Fruit fly (Drosophila melanogaster) whole organism, embryonic: ENCODE results near the gene vsg.

Experiments used
- Bgb ChIP-seq: fragments of 200-800 bp; sonication (Bioruptor generic); IDR thresholded peaks from 2 replicates; pipeline ENCODE4 v1.3.6; 2022; ENCODE audit warnings: missing biosample characterization, missing genetic modification characterization; ENCODE audit not compliant: partially characterized antibody
- CG10274 ChIP-seq: fragments of 200-800 bp; sonication (Bioruptor generic); optimal IDR thresholded peaks from 3 replicates; lab custom pipeline; 2017; ENCODE audit warnings: missing biosample characterization, mild to moderate bottlenecking, missing genetic modification characterization
- CG10431 ChIP-seq: fragments of 200-800 bp; sonication (Bioruptor generic); optimal IDR thresholded peaks from 3 replicates; lab custom pipeline; 2018; ENCODE audit warnings: missing biosample characterization, mild to moderate bottlenecking, missing genetic modification characterization
- CG12744 ChIP-seq: fragments of 200-800 bp; sonication (Bioruptor generic); optimal IDR thresholded peaks from 2 replicates; lab custom pipeline; 2016; ENCODE audit warnings: missing biosample characterization, missing genetic modification characterization
- CG13424 ChIP-seq: fragments of 200-800 bp; sonication (Bioruptor generic); optimal IDR thresholded peaks from 2 replicates; lab custom pipeline; 2019; ENCODE audit warnings: missing biosample characterization, mild to moderate bottlenecking, missing genetic modification characterization, moderate library complexity
- CG13894 ChIP-seq: fragments of 200-800 bp; sonication (Bioruptor generic); optimal IDR thresholded peaks from 3 replicates; lab custom pipeline; 2018; ENCODE audit warnings: missing biosample characterization, mild to moderate bottlenecking, missing genetic modification characterization, moderate library complexity
- CG17361 ChIP-seq: fragments of 200-800 bp; sonication (Bioruptor generic); IDR thresholded peaks from 3 replicates; pipeline ENCODE4 v1.3.6; 2022; ENCODE audit warnings: missing biosample characterization, missing genetic modification characterization
- CG18599 ChIP-seq: fragments of 200-800 bp; sonication (Bioruptor generic); optimal IDR thresholded peaks from 3 replicates; lab custom pipeline; 2017; ENCODE audit warnings: missing biosample characterization, missing genetic modification characterization, mild to moderate bottlenecking, moderate library complexity, missing genetic modification reagents
- CG2199 ChIP-seq: fragments of 200-800 bp; sonication (Bioruptor generic); IDR thresholded peaks from 3 replicates; pipeline ENCODE4 v1.3.6; 2022; ENCODE audit warnings: missing biosample characterization, missing genetic modification characterization
- CG30403 ChIP-seq: fragments of 200-800 bp; sonication (Bioruptor generic); optimal IDR thresholded peaks from 3 replicates; lab custom pipeline; 2016; ENCODE audit warnings: missing biosample characterization, missing genetic modification characterization
- CG33557 ChIP-seq: fragments of 200-800 bp; sonication (Bioruptor generic); optimal IDR thresholded peaks from 2 replicates; lab custom pipeline; 2019; ENCODE audit warnings: missing biosample characterization, mild to moderate bottlenecking, missing genetic modification characterization, moderate library complexity
- CG3407 ChIP-seq: fragments of 200-800 bp; sonication (Bioruptor generic); optimal IDR thresholded peaks from 2 replicates; lab custom pipeline; 2018; ENCODE audit warnings: missing biosample characterization, mild to moderate bottlenecking, missing genetic modification characterization
- CG34376 ChIP-seq: fragments of 200-800 bp; sonication (Bioruptor generic); optimal IDR thresholded peaks from 2 replicates; lab custom pipeline; 2018; ENCODE audit warnings: missing biosample characterization, mild to moderate bottlenecking, missing genetic modification characterization
- CG43689 ChIP-seq: fragments of 200-800 bp; sonication (Bioruptor generic); IDR thresholded peaks from 2 replicates; pipeline ENCODE4 v1.3.6; 2022; ENCODE audit warnings: missing biosample characterization, missing genetic modification characterization
- CG4854 ChIP-seq: fragments of 200-800 bp; sonication (Bioruptor generic); optimal IDR thresholded peaks from 2 replicates; lab custom pipeline; 2016; ENCODE audit warnings: missing biosample characterization, missing genetic modification characterization, inconsistent platforms
- CG6791 ChIP-seq: fragments of 200-800 bp; sonication (Bioruptor generic); IDR thresholded peaks from 3 replicates; pipeline ENCODE4 v1.3.6; 2022; ENCODE audit warnings: missing biosample characterization, missing genetic modification characterization; ENCODE audit not compliant: partially characterized antibody
- CG8290 ChIP-seq, 3 experiments: fragments of 200-800 bp; sonication (Bioruptor generic); optimal IDR thresholded peaks; 2 replicates each; lab custom pipeline; 2016 to 2019; ENCODE audit warnings: missing biosample characterization in 3 of 3, missing genetic modification characterization in 3 of 3, mild to moderate bottlenecking in 2 of 3, moderate library complexity in 1 of 3
- CG9817 ChIP-seq: fragments of 200-800 bp; sonication (Bioruptor generic); optimal IDR thresholded peaks from 2 replicates; lab custom pipeline; 2018; ENCODE audit warnings: missing biosample characterization, mild to moderate bottlenecking, missing genetic modification characterization, moderate library complexity
- Doc3 ChIP-seq: fragments of 200-800 bp; sonication (Bioruptor generic); IDR thresholded peaks from 3 replicates; pipeline ENCODE4 v1.3.6; 2022; ENCODE audit warnings: missing biosample characterization, missing genetic modification characterization; ENCODE audit not compliant: partially characterized antibody
- Hand ChIP-seq: fragments of 200-800 bp; sonication (Bioruptor generic); optimal IDR thresholded peaks from 2 replicates; lab custom pipeline; 2017; ENCODE audit warnings: mild to moderate bottlenecking, missing biosample characterization, missing genetic modification reagents, missing genetic modification characterization
- Hey ChIP-seq: fragments of 200-800 bp; sonication (Bioruptor generic); optimal IDR thresholded peaks from 3 replicates; lab custom pipeline; 2018; ENCODE audit warnings: missing biosample characterization, mild to moderate bottlenecking, missing genetic modification characterization
- Jarid2 ChIP-seq: fragments of 200-800 bp; sonication (Bioruptor generic); optimal IDR thresholded peaks from 3 replicates; lab custom pipeline; 2017; ENCODE audit warnings: mild to moderate bottlenecking, missing biosample characterization, missing genetic modification reagents, missing genetic modification characterization
- Mrtf ChIP-seq: fragments of 200-800 bp; sonication (Bioruptor generic); IDR thresholded peaks from 3 replicates; pipeline ENCODE4 v1.3.6; 2022; ENCODE audit warnings: missing biosample characterization, missing genetic modification characterization
- Myb ChIP-seq: fragments of 200-800 bp; sonication (Bioruptor generic); optimal IDR thresholded peaks from 2 replicates; lab custom pipeline; 2016; ENCODE audit warnings: missing biosample characterization, missing genetic modification characterization
- Oli ChIP-seq: fragments of 200-800 bp; sonication (Bioruptor generic); optimal IDR thresholded peaks from 2 replicates; lab custom pipeline; 2018; ENCODE audit warnings: missing biosample characterization, mild to moderate bottlenecking, missing genetic modification characterization, moderate library complexity
- Scr ChIP-seq: fragments of 200-800 bp; sonication (Bioruptor generic); IDR thresholded peaks from 2 replicates; pipeline ENCODE4 v1.3.6; 2022; ENCODE audit warnings: missing biosample characterization, missing genetic modification characterization; ENCODE audit not compliant: partially characterized antibody
- ab ChIP-seq: fragments of 200-800 bp; sonication (Bioruptor generic); optimal IDR thresholded peaks from 2 replicates; lab custom pipeline; 2016; ENCODE audit warnings: missing biosample characterization, missing genetic modification characterization
- aop ChIP-seq: fragments of 200-800 bp; sonication (Bioruptor generic); IDR thresholded peaks from 2 replicates; pipeline ENCODE4 v1.3.6; 2022; ENCODE audit warnings: missing biosample characterization, missing genetic modification characterization
- br ChIP-seq: fragments of >200 bp; optimal IDR thresholded peaks from 2 replicates; lab custom pipeline; 2017
- btn ChIP-seq: fragments of 200-800 bp; sonication (Bioruptor generic); optimal IDR thresholded peaks from 2 replicates; lab custom pipeline; 2016; ENCODE audit warnings: missing biosample characterization, missing genetic modification characterization
- caup ChIP-seq: fragments of 200-800 bp; sonication (Bioruptor generic); optimal IDR thresholded peaks from 3 replicates; lab custom pipeline; 2017; ENCODE audit warnings: missing biosample characterization, mild to moderate bottlenecking, missing genetic modification characterization, moderate library complexity; ENCODE audit not compliant: severe bottlenecking
- cg ChIP-seq: fragments of 200-800 bp; sonication (Bioruptor generic); optimal IDR thresholded peaks from 3 replicates; lab custom pipeline; 2019; ENCODE audit warnings: missing biosample characterization, mild to moderate bottlenecking, missing genetic modification characterization, moderate library complexity
- corto ChIP-seq: fragments of 200-800 bp; sonication (Bioruptor generic); optimal IDR thresholded peaks from 2 replicates; lab custom pipeline; 2016; ENCODE audit warnings: missing biosample characterization, mild to moderate bottlenecking, missing genetic modification characterization, moderate library complexity
- crol ChIP-seq: fragments of 200-800 bp; sonication (Bioruptor generic); IDR thresholded peaks from 2 replicates; pipeline ENCODE4 v1.3.6; 2022; ENCODE audit warnings: missing biosample characterization, missing genetic modification characterization
- dati ChIP-seq: fragments of 200-800 bp; sonication (Bioruptor generic); IDR thresholded peaks from 2 replicates; pipeline ENCODE4 v1.3.6; 2022; ENCODE audit warnings: missing biosample characterization, missing genetic modification characterization
- dpn ChIP-seq, 2 experiments: fragments of 200-800 bp; sonication (Bioruptor generic); optimal IDR thresholded peaks; 3 replicates each; lab custom pipeline; 2016; ENCODE audit warnings: missing biosample characterization in 2 of 2, missing genetic modification characterization in 2 of 2
- gem ChIP-seq: fragments of 200-800 bp; sonication (Bioruptor generic); optimal IDR thresholded peaks from 2 replicates; lab custom pipeline; 2019; ENCODE audit warnings: missing biosample characterization, mild to moderate bottlenecking, missing genetic modification characterization, moderate library complexity
- h ChIP-seq: fragments of >200 bp; optimal IDR thresholded peaks from 2 replicates; lab custom pipeline; 2017
- knrl ChIP-seq: fragments of 200-800 bp; sonication (Bioruptor generic); IDR thresholded peaks from 3 replicates; pipeline ENCODE4 v1.3.6; 2022; ENCODE audit warnings: missing biosample characterization, missing genetic modification characterization; ENCODE audit not compliant: partially characterized antibody
- lab ChIP-seq: fragments of 200-800 bp; sonication (Bioruptor generic); optimal IDR thresholded peaks from 3 replicates; lab custom pipeline; 2017; ENCODE audit warnings: missing biosample characterization, missing genetic modification characterization, mild to moderate bottlenecking, moderate library complexity, missing genetic modification reagents
- lov ChIP-seq, 2 experiments: fragments of 200-800 bp in 1 of 2; fragments of >200 bp in 1 of 2; sonication (Bioruptor generic) in 1 of 2; IDR thresholded peaks in 1 of 2; optimal IDR thresholded peaks in 1 of 2; 2 replicates in 1 of 2; 3 replicates in 1 of 2; pipeline versions ENCODE4 v1.3.6 to Lab custom; 2017 to 2022; ENCODE audit warnings: missing biosample characterization in 1 of 2, missing genetic modification characterization in 1 of 2
- pho ChIP-seq: fragments of 200-800 bp; sonication (Bioruptor generic); optimal IDR thresholded peaks from 2 replicates; lab custom pipeline; 2016; ENCODE audit warnings: missing biosample characterization, missing genetic modification characterization
- ranshi ChIP-seq: fragments of 200-800 bp; sonication (Bioruptor generic); IDR thresholded peaks from 2 replicates; pipeline ENCODE4 v1.3.6; 2022; ENCODE audit warnings: missing biosample characterization, missing genetic modification characterization
- run ChIP-seq: fragments of 200-800 bp; sonication (Bioruptor generic); optimal IDR thresholded peaks from 3 replicates; lab custom pipeline; 2018; ENCODE audit warnings: missing biosample characterization, mild to moderate bottlenecking, missing genetic modification characterization
- sens-2 ChIP-seq: fragments of 200-800 bp; sonication (Bioruptor generic); IDR thresholded peaks from 2 replicates; pipeline ENCODE4 v1.3.6; 2022; ENCODE audit warnings: missing biosample characterization, missing genetic modification characterization
- ssp ChIP-seq: fragments of 200-800 bp; sonication (Bioruptor generic); IDR thresholded peaks from 2 replicates; pipeline ENCODE4 v1.3.6; 2022; ENCODE audit warnings: missing biosample characterization, missing genetic modification characterization
- trem ChIP-seq: fragments of 200-800 bp; optimal IDR thresholded peaks from 3 replicates; lab custom pipeline; 2019; ENCODE audit warnings: missing biosample characterization, mild to moderate bottlenecking, missing genetic modification characterization, moderate library complexity
- zfh1 ChIP-seq: fragments of 200-800 bp; sonication (Bioruptor generic); IDR thresholded peaks from 3 replicates; pipeline ENCODE4 v1.3.6; 2022; ENCODE audit warnings: missing biosample characterization, missing genetic modification characterization

Gene vsg

dm6 chr3L:9692892-9693551 lies 21.1 kb upstream of the vsg start (continued):
- TF ChIP-seq aop (GFP tag; lab: Robert Waterston, UW) = peak; percentile 70; the same call in 1 of the 2 replicates
- TF ChIP-seq btn (GFP tag; lab: Kevin White, UChicago) = peak; percentile 90
- peak; percentile 26; the same call in 1 of the 2 replicates for TF ChIP-seq dati (GFP tag; lab: Robert Waterston, UW)
- peak; percentile 94 for TF ChIP-seq caup (GFP tag; lab: Kevin White, UChicago)
- TF ChIP-seq crol (GFP tag; lab: Robert Waterston, UW) = no peak; the same call in 1 of the 2 replicates
- peak; percentile 87 for TF ChIP-seq Mrtf (GFP tag; lab: Robert Waterston, UW)
- TF ChIP-seq CG10274 = peak; percentile 94
- peak; percentile 98 for TF ChIP-seq CG17361 (GFP tag; lab: Robert Waterston, UW)
- TF ChIP-seq Bgb (GFP tag; lab: Robert Waterston, UW) = no peak
- TF ChIP-seq lov (optimal IDR thresholded peaks at IDR 0.05; lab: Kevin White, UChicago) = no peak
- TF ChIP-seq lov (GFP tag; IDR thresholded peaks at IDR 0.05; lab: Robert Waterston, UW) = peak; percentile 70; the same call in 1 of the 3 replicates
- TF ChIP-seq ab (GFP tag; lab: Kevin White, UChicago) = peak; percentile 88
- TF ChIP-seq Myb (GFP tag; lab: Kevin White, UChicago) = peak; percentile 89
- TF ChIP-seq Oli = peak; percentile 98
- peak; percentile 54 for TF ChIP-seq Hey (tag; lab: Kevin White, UChicago)
- no peak for TF ChIP-seq h (lab: Kevin White, UChicago)
- TF ChIP-seq gem = peak; percentile 98
- TF ChIP-seq dpn (GFP tag; optimal IDR thresholded peaks at IDR 0.05; lab: Kevin White, UChicago) = peak; percentile 96 to 98
- peak; percentile 59; the same call in 1 of the 2 replicates for TF ChIP-seq sens-2 (GFP tag; lab: Robert Waterston, UW)
- peak; percentile 87 for TF ChIP-seq ssp (GFP tag; lab: Robert Waterston, UW)
- no peak for TF ChIP-seq br (lab: Kevin White, UChicago)
- peak; percentile 91 for TF ChIP-seq CG33557 (GFP tag; lab: Kevin White, UChicago)
- TF ChIP-seq CG6791 = no peak
- TF ChIP-seq knrl (GFP tag; lab: Robert Waterston, UW) = no peak
- peak; percentile 82 for TF ChIP-seq CG13894 (tag; lab: Kevin White, UChicago)
- TF ChIP-seq CG9817 (tag; lab: Kevin White, UChicago) = peak; percentile 92
- peak; percentile 69; the same call in 2 of the 3 replicates for TF ChIP-seq zfh1 (GFP tag; lab: Robert Waterston, UW)
- TF ChIP-seq CG43689 = peak; percentile 75
- TF ChIP-seq CG12744 (GFP tag; lab: Kevin White, UChicago) = peak; percentile 93
- TF ChIP-seq CG18599 = peak; percentile 97
- peak; percentile 86 for TF ChIP-seq ranshi
- TF ChIP-seq Doc3 (GFP tag; lab: Robert Waterston, UW) = no peak
- TF ChIP-seq CG8290 (GFP tag; optimal IDR thresholded peaks at IDR 0.05; lab: Kevin White, UChicago) = peak; percentile 95
- peak; percentile 58 to 88 for TF ChIP-seq CG8290 (tag; optimal IDR thresholded peaks at IDR 0.05; lab: Kevin White, UChicago)
- no peak for TF ChIP-seq Scr (GFP tag; lab: Robert Waterston, UW)
- TF ChIP-seq CG30403 (GFP tag; lab: Kevin White, UChicago) = peak; percentile 99
- TF ChIP-seq trem (tag; lab: Kevin White, UChicago) = peak; percentile 78
- peak; percentile 56 for TF ChIP-seq corto (GFP tag; lab: Kevin White, UChicago)
- TF ChIP-seq CG2199 (GFP tag; lab: Robert Waterston, UW) = peak; percentile 39; the same call in 1 of the 3 replicates
- peak; percentile 94 for TF ChIP-seq CG4854 (GFP tag; lab: Kevin White, UChicago)
- peak; percentile 96 for TF ChIP-seq Hand
- TF ChIP-seq pho (GFP tag; lab: Kevin White, UChicago) = peak; percentile 98
- peak; percentile 33 for TF ChIP-seq cg (GFP tag; lab: Kevin White, UChicago)
- peak; percentile 84 for TF ChIP-seq CG10431 (GFP tag; lab: Kevin White, UChicago)
- peak; percentile 86 for TF ChIP-seq Jarid2 (GFP tag; lab: Kevin White, UChicago)
- TF ChIP-seq run = peak; percentile 85
- TF ChIP-seq lab = peak; percentile 97
- TF ChIP-seq CG3407 (GFP tag; lab: Kevin White, UChicago) = peak; percentile 85
- peak; percentile 97 for TF ChIP-seq CG13424 (tag; lab: Kevin White, UChicago)
- TF ChIP-seq CG34376 = peak; percentile 94
